Worm (Caenorhabditis elegans) whole organism, late embryonic: Measurements from ENCODE around the gene F22H10.6.

Experiments used
- C08G9.2 ChIP-seq: sonication (generic microtip); optimal IDR thresholded peaks from 2 replicates; lab custom pipeline; 2016; ENCODE audit warnings: mild to moderate bottlenecking, missing genetic modification characterization, moderate library complexity, missing compliant biosample characterization
- K02D7.2 ChIP-seq: sonication (generic microtip); optimal IDR thresholded peaks from 2 replicates; lab custom pipeline; 2017; ENCODE audit warnings: mild to moderate bottlenecking, missing genetic modification characterization, missing compliant biosample characterization
- T23F11.4 ChIP-seq: fragments of 200-800 bp; sonication (Bioruptor generic); optimal IDR thresholded peaks from 2 replicates; lab custom pipeline; 2018; ENCODE audit warnings: mild to moderate bottlenecking, missing genetic modification characterization, missing compliant biosample characterization
- Y22D7AL.16 ChIP-seq: sonication (generic microtip); optimal IDR thresholded peaks from 2 replicates; lab custom pipeline; 2016; ENCODE audit warnings: missing genetic modification characterization, missing compliant biosample characterization
- ceh-18 ChIP-seq: sonication (generic microtip); optimal IDR thresholded peaks from 2 replicates; lab custom pipeline; 2016; ENCODE audit warnings: missing genetic modification characterization, missing compliant biosample characterization
- ceh-2 ChIP-seq: sonication (generic microtip); optimal IDR thresholded peaks from 2 replicates; lab custom pipeline; 2016; ENCODE audit warnings: missing genotype, missing genetic modification characterization, missing compliant biosample characterization
- ceh-22 ChIP-seq: sonication (generic microtip); optimal IDR thresholded peaks from 2 replicates; lab custom pipeline; 2017; ENCODE audit warnings: missing biosample characterization, missing genetic modification characterization
- ceh-24 ChIP-seq: sonication (generic microtip); optimal IDR thresholded peaks from 2 replicates; lab custom pipeline; 2016; ENCODE audit warnings: mild to moderate bottlenecking, missing genetic modification characterization, missing compliant biosample characterization
- ceh-31 ChIP-seq: sonication (generic microtip); optimal IDR thresholded peaks from 2 replicates; lab custom pipeline; 2016; ENCODE audit warnings: missing genetic modification characterization, missing compliant biosample characterization
- ceh-6 ChIP-seq: fragments of 200-800 bp; sonication (Bioruptor generic); optimal IDR thresholded peaks from 2 replicates; lab custom pipeline; 2018; ENCODE audit warnings: mild to moderate bottlenecking, missing genetic modification characterization, missing compliant biosample characterization
- ceh-9 ChIP-seq: sonication (generic microtip); optimal IDR thresholded peaks from 2 replicates; lab custom pipeline; 2016; ENCODE audit warnings: mild to moderate bottlenecking, missing genetic modification characterization, inconsistent platforms, missing compliant biosample characterization
- dmd-4 ChIP-seq: sonication (generic microtip); optimal IDR thresholded peaks from 2 replicates; lab custom pipeline; 2016; ENCODE audit warnings: borderline replicate concordance, missing genetic modification characterization, missing compliant biosample characterization
- dve-1 ChIP-seq: sonication (generic microtip); optimal IDR thresholded peaks from 2 replicates; lab custom pipeline; 2017; ENCODE audit warnings: antibody characterized with exemption, mild to moderate bottlenecking, missing genetic modification characterization, missing compliant biosample characterization
- elt-2 ChIP-seq: sonication (generic microtip); optimal IDR thresholded peaks from 2 replicates; lab custom pipeline; 2016; ENCODE audit warnings: missing genetic modification reagents, missing genetic modification characterization, missing compliant biosample characterization
- elt-4 ChIP-seq: sonication (generic microtip); optimal IDR thresholded peaks from 2 replicates; lab custom pipeline; 2016; ENCODE audit warnings: missing genetic modification characterization, missing compliant biosample characterization
- ets-4 ChIP-seq: sonication (generic microtip); optimal IDR thresholded peaks from 2 replicates; lab custom pipeline; 2016; ENCODE audit warnings: missing genetic modification characterization, missing compliant biosample characterization
- eyg-1 ChIP-seq: sonication (generic microtip); optimal IDR thresholded peaks from 2 replicates; lab custom pipeline; 2016; ENCODE audit warnings: missing genotype, missing genetic modification characterization, missing compliant biosample characterization
- fkh-10 ChIP-seq: fragments of 150-350 bp; optimal IDR thresholded peaks from 2 replicates; lab custom pipeline; 2014; ENCODE audit warnings: missing biosample characterization, missing genetic modification reagents, missing genetic modification characterization
- fkh-6 ChIP-seq: sonication (generic microtip); optimal IDR thresholded peaks from 2 replicates; lab custom pipeline; 2016; ENCODE audit warnings: missing genetic modification characterization, missing compliant biosample characterization
- hlh-15 ChIP-seq: sonication (generic microtip); optimal IDR thresholded peaks from 2 replicates; lab custom pipeline; 2016; ENCODE audit warnings: missing genetic modification characterization, missing compliant biosample characterization
- hlh-30 ChIP-seq: sonication (generic microtip); optimal IDR thresholded peaks from 2 replicates; lab custom pipeline; 2017; ENCODE audit warnings: antibody characterized with exemption, missing genetic modification characterization, missing compliant biosample characterization; ENCODE audit not compliant: insufficient read depth
- hlh-6 ChIP-seq: sonication (generic microtip); optimal IDR thresholded peaks from 2 replicates; lab custom pipeline; 2016; ENCODE audit warnings: missing genotype, missing genetic modification characterization, missing compliant biosample characterization
- madf-2 ChIP-seq: sonication (generic microtip); optimal IDR thresholded peaks from 2 replicates; lab custom pipeline; 2017; ENCODE audit warnings: missing genetic modification characterization, missing compliant biosample characterization
- mec-3 ChIP-seq: sonication (generic microtip); optimal IDR thresholded peaks from 2 replicates; lab custom pipeline; 2016; ENCODE audit warnings: borderline replicate concordance, missing genetic modification characterization, missing compliant biosample characterization
- nhr-232 ChIP-seq: sonication (generic microtip); optimal IDR thresholded peaks from 2 replicates; lab custom pipeline; 2016; ENCODE audit warnings: missing genetic modification characterization, missing compliant biosample characterization
- odd-2 ChIP-seq: sonication (generic microtip); optimal IDR thresholded peaks from 2 replicates; lab custom pipeline; 2017; ENCODE audit warnings: antibody characterized with exemption, mild to moderate bottlenecking, missing genetic modification characterization, missing compliant biosample characterization
- pag-3 ChIP-seq: sonication (generic microtip); optimal IDR thresholded peaks from 2 replicates; lab custom pipeline; 2016; ENCODE audit warnings: missing compliant biosample characterization, missing genetic modification characterization, borderline replicate concordance
- pat-9 ChIP-seq: fragments of 200-800 bp; sonication (Bioruptor generic); optimal IDR thresholded peaks from 2 replicates; lab custom pipeline; 2018; ENCODE audit warnings: mild to moderate bottlenecking, missing genetic modification characterization, moderate library complexity, missing compliant biosample characterization
- pha-4 ChIP-seq: fragments of 150-350 bp; optimal IDR thresholded peaks from 2 replicates; lab custom pipeline; 2018; ENCODE audit warnings: missing biosample characterization, missing genetic modification reagents, missing genetic modification characterization
- pqm-1 ChIP-seq: sonication (generic microtip); optimal IDR thresholded peaks from 2 replicates; lab custom pipeline; 2016; ENCODE audit warnings: missing genetic modification characterization, missing compliant biosample characterization
- pros-1 ChIP-seq: fragments of 150-350 bp; optimal IDR thresholded peaks from 2 replicates; lab custom pipeline; 2014; ENCODE audit warnings: missing biosample characterization, missing genetic modification reagents, missing genetic modification characterization
- ref-2 ChIP-seq: sonication (generic microtip); optimal IDR thresholded peaks from 2 replicates; lab custom pipeline; 2016; ENCODE audit warnings: missing genetic modification characterization, missing compliant biosample characterization
- rnt-1 ChIP-seq: sonication (generic microtip); optimal IDR thresholded peaks from 2 replicates; lab custom pipeline; 2016; ENCODE audit warnings: missing genetic modification characterization, missing compliant biosample characterization
- syd-9 ChIP-seq: sonication (generic microtip); optimal IDR thresholded peaks from 2 replicates; lab custom pipeline; 2016; ENCODE audit warnings: mild to moderate bottlenecking, missing genetic modification characterization, moderate library complexity, missing compliant biosample characterization
- tbx-2 ChIP-seq: sonication (generic microtip); optimal IDR thresholded peaks from 2 replicates; lab custom pipeline; 2016; ENCODE audit warnings: missing genetic modification characterization, missing compliant biosample characterization
- unc-42 ChIP-seq: sonication (generic microtip); optimal IDR thresholded peaks from 2 replicates; lab custom pipeline; 2016; ENCODE audit warnings: missing genotype, missing genetic modification characterization, missing compliant biosample characterization
- unc-55 ChIP-seq: sonication (generic microtip); optimal IDR thresholded peaks from 2 replicates; lab custom pipeline; 2017; ENCODE audit warnings: missing biosample characterization, missing genetic modification reagents, missing genetic modification characterization
- unc-86 ChIP-seq: sonication (generic microtip); optimal IDR thresholded peaks from 2 replicates; lab custom pipeline; 2016; ENCODE audit warnings: missing genetic modification characterization, missing compliant biosample characterization
- zip-5 ChIP-seq: sonication (generic microtip); optimal IDR thresholded peaks from 2 replicates; lab custom pipeline; 2016; ENCODE audit warnings: missing genetic modification characterization, missing compliant biosample characterization
- ztf-16 ChIP-seq: sonication (generic microtip); optimal IDR thresholded peaks from 2 replicates; lab custom pipeline; 2017; ENCODE audit warnings: missing genetic modification characterization, missing compliant biosample characterization

The F22H10.6 gene

DNA sequence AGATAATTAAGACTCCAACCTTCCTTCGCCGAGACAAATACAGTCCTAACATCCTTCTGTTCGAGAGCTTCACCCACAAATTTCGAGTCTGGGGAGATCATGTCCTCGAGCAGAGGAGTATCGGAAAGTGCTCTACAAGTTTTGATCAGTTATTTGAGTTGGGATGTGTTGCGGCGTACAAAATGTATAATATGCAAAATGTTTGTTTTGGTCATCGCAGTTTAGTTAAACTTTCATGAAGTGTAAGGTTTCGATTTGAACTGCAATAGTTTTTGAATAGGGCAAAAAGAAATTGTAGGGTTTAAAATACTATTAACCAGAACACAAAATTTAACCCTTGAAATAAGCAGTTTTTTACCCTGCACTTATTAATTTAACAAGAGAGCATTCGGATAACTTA, 16.5 kb downstream of the F22H10.6 start, which contains the start of gene tag-343:
Gene tag-343 (minus strand): TSS at position 101 of the 400 bp plus-strand sequence.
- TF ChIP-seq unc-86 (tag; lab: Kevin White, UChicago) (no peak), pag-3 (tag; lab: Kevin White, UChicago) (no peak), C08G9.2 (no peak), ref-2 (no peak)

DNA sequence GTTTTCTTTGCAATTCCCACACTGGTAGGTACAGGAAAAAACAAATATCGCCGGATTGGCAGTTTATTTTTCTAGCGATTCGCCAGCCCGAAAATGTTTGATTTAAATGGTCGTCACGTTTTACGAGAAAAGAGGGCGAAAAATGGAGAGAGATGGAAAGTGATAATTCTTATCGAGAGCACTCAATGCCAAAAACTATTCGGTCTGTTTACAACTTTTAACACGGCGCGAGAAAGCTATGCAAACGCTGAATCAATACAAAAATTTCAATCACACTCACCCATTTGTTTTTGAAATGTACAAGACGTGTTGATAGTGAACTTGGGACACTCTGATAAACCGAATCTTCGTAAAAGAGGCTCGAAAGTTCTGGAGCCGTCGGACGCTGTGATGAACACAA, 18.5 kb downstream of the F22H10.6 start:
- TF ChIP-seq tbx-2 (tag; lab: Kevin White, UChicago) (no peak), hlh-30 (no peak), hlh-6 (no peak), ets-4 (tag; lab: Kevin White, UChicago) (no peak), ref-2 (no peak), mec-3 (no peak), Y22D7AL.16 (tag; lab: Kevin White, UChicago) (no peak), ceh-18 (tag; lab: Kevin White, UChicago) (no peak), madf-2 (tag; lab: Kevin White, UChicago) (no peak), C08G9.2 (no peak), ceh-24 (tag; lab: Kevin White, UChicago) (no peak), ceh-9 (tag; lab: Kevin White, UChicago) (no peak), nhr-232 (no peak)
- TF ChIP-seq, all 69 proteins: peak for 0

DNA sequence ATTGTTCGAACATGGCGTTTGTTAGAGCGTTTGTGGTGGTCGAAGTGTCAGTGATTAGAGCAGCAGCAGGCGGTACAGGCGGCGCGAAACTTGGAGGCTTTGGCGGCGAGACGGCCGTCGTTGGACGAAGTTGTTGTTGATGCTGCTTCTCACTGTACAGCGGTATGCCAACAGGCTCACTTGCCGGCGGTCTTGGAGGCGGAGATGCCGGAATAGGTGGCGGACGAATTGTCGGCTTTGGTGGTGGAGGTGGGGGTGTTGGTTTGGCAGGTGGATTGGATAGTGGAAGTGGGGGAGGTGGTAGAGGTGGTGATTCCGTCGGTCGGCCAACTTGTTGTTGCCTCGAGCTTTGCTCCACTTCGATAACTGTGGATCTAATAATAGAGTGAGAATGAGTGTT, 19.9 kb downstream of the F22H10.6 start:
- TF ChIP-seq ceh-2: no peak
- TF ChIP-seq pha-4: no peak
- TF ChIP-seq pqm-1 (tag; lab: Kevin White, UChicago): no peak
- no peak for TF ChIP-seq pat-9 (tag; lab: Kevin White, UChicago)
- TF ChIP-seq unc-42 (tag; lab: Kevin White, UChicago): no peak
- no peak for TF ChIP-seq ceh-6 (GFP tag; lab: Kevin White, UChicago)
- TF ChIP-seq fkh-10 (GFP tag; lab: Kevin White, UChicago): no peak
- TF ChIP-seq hlh-30: no peak
- no peak for TF ChIP-seq elt-2 (tag; lab: Kevin White, UChicago)
- no peak for TF ChIP-seq K02D7.2
- TF ChIP-seq dve-1: no peak
- TF ChIP-seq rnt-1 (tag; lab: Kevin White, UChicago): no peak
- TF ChIP-seq dmd-4 (tag; lab: Kevin White, UChicago): no peak
- no peak for TF ChIP-seq syd-9 (tag; lab: Kevin White, UChicago)
- TF ChIP-seq fkh-6: no peak
- no peak for TF ChIP-seq ceh-31 (tag; lab: Kevin White, UChicago)
- no peak for TF ChIP-seq elt-4 (tag; lab: Kevin White, UChicago)

DNA sequence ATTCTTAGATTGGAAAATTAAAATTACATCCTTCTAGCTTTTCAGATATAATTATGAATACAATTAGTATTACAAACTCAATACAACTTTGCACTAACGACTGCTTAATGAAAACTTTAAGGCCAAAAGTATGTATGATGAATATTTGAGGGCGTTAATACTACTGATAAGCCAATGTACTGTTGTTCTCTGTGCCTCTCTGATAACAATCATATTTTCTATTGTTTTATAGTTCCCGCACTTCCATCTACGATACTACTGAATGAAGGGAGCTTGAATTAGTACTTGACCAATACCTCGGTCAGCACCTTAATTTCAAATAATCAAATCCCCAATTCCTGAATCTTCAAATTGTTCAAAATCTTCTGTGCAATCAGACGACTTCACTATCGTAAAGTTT, 22.0 kb downstream of the F22H10.6 start:
- no peak for TF ChIP-seq zip-5
- no peak for TF ChIP-seq C08G9.2
- no peak for TF ChIP-seq hlh-15 (tag; lab: Kevin White, UChicago)
- TF ChIP-seq fkh-10 (GFP tag; lab: Kevin White, UChicago): no peak
- no peak for TF ChIP-seq nhr-232
- no peak for TF ChIP-seq mec-3
- TF ChIP-seq elt-2 (tag; lab: Kevin White, UChicago): peak; percentile 67
- TF ChIP-seq, all 69 proteins: peak for 1

DNA sequence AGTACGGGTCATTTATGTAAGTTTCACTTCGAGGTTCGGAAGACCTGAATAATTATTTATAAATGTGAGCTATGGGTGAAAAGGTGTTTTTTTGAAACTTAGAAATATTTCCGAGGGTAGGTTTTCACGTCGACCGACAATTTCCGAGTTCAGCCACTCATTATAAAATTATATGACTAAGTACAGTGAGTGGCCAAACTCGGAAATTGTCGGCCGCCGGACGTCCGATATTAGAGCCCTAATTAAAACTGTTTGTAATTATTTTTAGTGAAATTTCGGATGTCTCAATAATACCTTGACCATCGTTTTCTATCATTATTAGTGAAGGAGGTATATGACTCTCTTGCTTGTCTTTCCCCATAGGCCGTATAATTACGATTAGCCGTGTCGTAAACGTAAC, 23.6 kb downstream of the F22H10.6 start:
- no peak for TF ChIP-seq Y22D7AL.16 (tag; lab: Kevin White, UChicago)
- no peak for TF ChIP-seq unc-42 (tag; lab: Kevin White, UChicago)
- no peak for TF ChIP-seq pros-1
- TF ChIP-seq mec-3: no peak
- no peak for TF ChIP-seq odd-2 (tag; lab: Kevin White, UChicago)
- TF ChIP-seq T23F11.4 (GFP tag; lab: Kevin White, UChicago): no peak
- no peak for TF ChIP-seq hlh-30
- TF ChIP-seq ceh-22 (tag; lab: Kevin White, UChicago): no peak
- TF ChIP-seq pat-9 (tag; lab: Kevin White, UChicago): no peak
- TF ChIP-seq madf-2 (tag; lab: Kevin White, UChicago): no peak
- no peak for TF ChIP-seq ztf-16 (tag; lab: Kevin White, UChicago)
- TF ChIP-seq eyg-1 (tag; lab: Kevin White, UChicago): no peak
- TF ChIP-seq unc-55 (GFP tag; lab: Kevin White, UChicago): no peak
- TF ChIP-seq syd-9 (tag; lab: Kevin White, UChicago): no peak
- no peak for TF ChIP-seq unc-86 (tag; lab: Kevin White, UChicago)
- TF ChIP-seq ceh-18 (tag; lab: Kevin White, UChicago): no peak
